Worm (Caenorhabditis elegans) whole organism, L2 larva: Measurements from ENCODE around the gene Y45F3A.5.

Source experiments
- F13H6.1 ChIP-seq: sonication (generic microtip); optimal IDR thresholded peaks from 2 replicates; lab custom pipeline; 2016; ENCODE audit warnings: missing genetic modification characterization, missing compliant biosample characterization
- ama-1 ChIP-seq: fragments of 150-350 bp; optimal IDR thresholded peaks from 2 replicates; lab custom pipeline; 2018; ENCODE audit warnings: inconsistent platforms
- blmp-1 ChIP-seq: sonication (generic microtip); optimal IDR thresholded peaks from 2 replicates; lab custom pipeline; 2017; ENCODE audit warnings: missing genetic modification characterization, mild to moderate bottlenecking, missing compliant biosample characterization, antibody characterized with exemption, moderate library complexity; ENCODE audit not compliant: insufficient read depth
- ceh-16 ChIP-seq: fragments of 150-350 bp; optimal IDR thresholded peaks from 2 replicates; lab custom pipeline; 2014; ENCODE audit warnings: missing biosample characterization, missing genetic modification characterization
- ceh-82 ChIP-seq: fragments of 150-350 bp; optimal IDR thresholded peaks from 2 replicates; lab custom pipeline; 2014; ENCODE audit warnings: missing biosample characterization, missing genetic modification characterization
- egl-27 ChIP-seq: sonication (generic microtip); optimal IDR thresholded peaks from 3 replicates; lab custom pipeline; 2017; ENCODE audit warnings: missing biosample characterization, missing genetic modification reagents, missing genetic modification characterization
- elt-1 ChIP-seq: fragments of 150-350 bp; optimal IDR thresholded peaks from 2 replicates; lab custom pipeline; 2014; ENCODE audit warnings: missing biosample characterization, missing genetic modification characterization
- gmeb-1 ChIP-seq: fragments of 150-350 bp; optimal IDR thresholded peaks from 2 replicates; lab custom pipeline; 2014; ENCODE audit warnings: missing biosample characterization, missing genetic modification characterization
- lin-11 ChIP-seq: fragments of 150-350 bp; sonication (generic microtip); optimal IDR thresholded peaks from 2 replicates; lab custom pipeline; 2014; ENCODE audit warnings: missing biosample characterization, missing genetic modification characterization, inconsistent platforms, mixed read lengths
- lin-13 ChIP-seq: fragments of 150-350 bp; optimal IDR thresholded peaks from 2 replicates; lab custom pipeline; 2014; ENCODE audit warnings: missing biosample characterization, missing genetic modification reagents, missing genetic modification characterization
- mbf-1 ChIP-seq: sonication (generic microtip); optimal IDR thresholded peaks from 2 replicates; lab custom pipeline; 2017; ENCODE audit warnings: missing biosample characterization, missing genetic modification characterization
- nhr-10 ChIP-seq: sonication (generic microtip); optimal IDR thresholded peaks from 2 replicates; lab custom pipeline; 2017; ENCODE audit warnings: missing biosample characterization, missing genetic modification characterization
- nhr-11 ChIP-seq: fragments of 150-350 bp; optimal IDR thresholded peaks from 2 replicates; lab custom pipeline; 2014; ENCODE audit warnings: missing biosample characterization, missing genetic modification characterization
- nhr-12 ChIP-seq: fragments of 150-350 bp; optimal IDR thresholded peaks from 2 replicates; lab custom pipeline; 2014; ENCODE audit warnings: missing biosample characterization, missing genetic modification characterization
- nhr-21 ChIP-seq: fragments of 150-350 bp; optimal IDR thresholded peaks from 2 replicates; lab custom pipeline; 2014; ENCODE audit warnings: missing biosample characterization, missing genetic modification characterization
- nhr-25 ChIP-seq: fragments of 150-350 bp; sonication (generic microtip); optimal IDR thresholded peaks from 3 replicates; lab custom pipeline; 2014; ENCODE audit warnings: missing biosample characterization, missing genetic modification characterization
- nhr-77 ChIP-seq: fragments of 150-350 bp; optimal IDR thresholded peaks from 2 replicates; lab custom pipeline; 2014; ENCODE audit warnings: missing biosample characterization, missing genetic modification characterization
- sem-4 ChIP-seq: fragments of 150-350 bp; optimal IDR thresholded peaks from 2 replicates; lab custom pipeline; 2014; ENCODE audit warnings: missing biosample characterization, missing genetic modification reagents, missing genetic modification characterization
- sma-3 ChIP-seq: sonication (generic microtip); optimal IDR thresholded peaks from 2 replicates; lab custom pipeline; 2016; ENCODE audit warnings: missing genetic modification reagents, missing genetic modification characterization, missing compliant biosample characterization
- snpc-4 ChIP-seq: fragments of 150-350 bp; optimal IDR thresholded peaks from 2 replicates; lab custom pipeline; 2014; ENCODE audit warnings: missing biosample characterization, missing genetic modification characterization
- unc-39 ChIP-seq: fragments of 150-350 bp; optimal IDR thresholded peaks from 2 replicates; lab custom pipeline; 2014; ENCODE audit warnings: missing biosample characterization, missing genetic modification characterization
- zag-1 ChIP-seq: fragments of 150-350 bp; optimal IDR thresholded peaks from 2 replicates; lab custom pipeline; 2014; ENCODE audit warnings: missing biosample characterization, missing genetic modification characterization
- ztf-1 ChIP-seq: fragments of 200-800 bp; sonication (Bioruptor generic); conservative IDR thresholded peaks from 2 replicates; pipeline ENCODE4 v1.3.6; 2022; ENCODE audit warnings: missing genetic modification characterization, missing compliant biosample characterization
- ztf-4 ChIP-seq: fragments of 150-350 bp; optimal IDR thresholded peaks from 2 replicates; lab custom pipeline; 2014; ENCODE audit warnings: missing biosample characterization, missing genetic modification characterization

Gene Y45F3A.5

DNA sequence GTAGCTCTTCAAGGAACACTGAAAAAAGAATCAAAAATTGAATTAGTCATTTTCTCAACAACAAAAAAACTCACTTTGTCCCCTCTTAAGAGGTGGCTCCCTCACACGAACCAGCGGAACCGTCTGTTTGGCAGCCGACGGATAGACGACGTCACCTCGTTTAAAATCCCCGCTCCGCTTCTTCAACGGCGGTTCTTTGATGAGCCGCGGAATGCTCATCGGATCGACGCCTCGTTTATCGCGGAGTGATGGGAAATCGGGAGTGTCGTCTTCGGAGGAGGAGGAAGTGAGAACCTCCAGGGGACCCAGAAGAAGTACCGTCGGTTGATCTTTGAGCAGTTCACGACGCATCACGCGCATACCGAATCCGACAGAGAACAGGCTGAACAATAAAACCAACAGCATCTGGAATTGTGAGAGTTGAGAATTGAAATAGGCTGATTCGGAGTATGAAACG is 47.4 kb downstream of the Y45F3A.5 start, which contains the start of gene nlp-68:
TSS of gene nlp-68 (minus strand) at position 407 of the 457 bp plus-strand sequence.
- TF ChIP-seq mbf-1 (tag; lab: Kevin White, UChicago) (no peak), ama-1 (lab: Kevin White, UChicago) (no peak), lin-11 (tag; lab: Kevin White, UChicago) (no peak), sem-4 (tag; lab: Kevin White, UChicago) (no peak), ztf-1 (GFP tag; lab: Robert Waterston, UW) (no peak), nhr-77 (tag; lab: Kevin White, UChicago) (no peak), ceh-16 (no peak), nhr-25 (tag; lab: Kevin White, UChicago) (no peak), ztf-4 (tag; lab: Kevin White, UChicago) (no peak), elt-1 (tag; lab: Kevin White, UChicago) (no peak), blmp-1 (tag; lab: Kevin White, UChicago) (no peak), egl-27 (no peak), F13H6.1 (tag; lab: Kevin White, UChicago) (no peak), nhr-11 (tag; lab: Kevin White, UChicago) (no peak), ceh-82 (tag; lab: Kevin White, UChicago) (no peak), zag-1 (tag; lab: Kevin White, UChicago) (no peak), nhr-12 (tag; lab: Kevin White, UChicago) (no peak), unc-39 (tag; lab: Kevin White, UChicago) (no peak), nhr-21 (tag; lab: Kevin White, UChicago) (no peak), lin-13 (GFP tag; lab: Kevin White, UChicago) (no peak)

DNA sequence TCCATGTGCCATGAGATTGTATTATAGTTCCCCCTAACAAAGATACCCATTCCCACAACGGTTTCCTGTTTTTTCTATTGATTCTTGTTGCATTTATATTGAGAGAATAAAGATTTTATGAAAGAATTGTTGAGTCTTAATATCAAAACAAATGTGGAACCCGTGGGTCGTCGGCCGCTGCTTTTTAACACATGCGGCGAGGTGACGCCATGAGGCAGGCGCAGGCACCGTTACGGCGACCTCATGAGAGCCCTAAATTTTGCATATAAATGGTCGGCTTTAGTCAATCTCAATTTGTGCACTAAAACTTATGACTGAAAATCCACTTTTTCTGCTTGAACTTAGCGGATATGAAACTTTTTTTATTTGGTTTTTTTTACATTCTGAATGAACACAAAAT is 48.6 kb downstream of the Y45F3A.5 start:
- TF ChIP-seq sma-3 (GFP tag; lab: Kevin White, UChicago) (peak; percentile 33), nhr-21 (tag; lab: Kevin White, UChicago) (peak; percentile 34), egl-27 (no peak)

DNA sequence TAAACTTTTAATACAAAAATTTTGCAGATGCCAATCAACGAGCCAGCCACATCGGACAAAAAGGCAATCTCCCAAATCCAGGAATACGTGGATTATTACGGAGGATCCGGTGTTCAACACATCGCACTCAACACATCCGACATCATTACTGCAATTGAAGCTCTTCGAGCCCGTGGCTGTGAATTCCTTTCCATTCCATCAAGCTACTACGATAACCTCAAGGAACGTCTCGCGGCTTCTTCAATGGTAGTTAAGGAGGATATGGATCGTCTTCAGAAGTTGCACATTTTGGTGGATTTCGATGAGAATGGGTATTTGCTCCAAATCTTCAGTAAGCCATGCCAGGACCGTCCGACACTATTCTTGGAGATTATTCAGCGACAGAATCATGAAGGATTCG is 49.1 kb downstream of the Y45F3A.5 start:
- TF ChIP-seq lin-11 (tag; lab: Kevin White, UChicago) (no peak), gmeb-1 (tag; lab: Kevin White, UChicago) (no peak), nhr-10 (tag; lab: Kevin White, UChicago) (no peak)

DNA sequence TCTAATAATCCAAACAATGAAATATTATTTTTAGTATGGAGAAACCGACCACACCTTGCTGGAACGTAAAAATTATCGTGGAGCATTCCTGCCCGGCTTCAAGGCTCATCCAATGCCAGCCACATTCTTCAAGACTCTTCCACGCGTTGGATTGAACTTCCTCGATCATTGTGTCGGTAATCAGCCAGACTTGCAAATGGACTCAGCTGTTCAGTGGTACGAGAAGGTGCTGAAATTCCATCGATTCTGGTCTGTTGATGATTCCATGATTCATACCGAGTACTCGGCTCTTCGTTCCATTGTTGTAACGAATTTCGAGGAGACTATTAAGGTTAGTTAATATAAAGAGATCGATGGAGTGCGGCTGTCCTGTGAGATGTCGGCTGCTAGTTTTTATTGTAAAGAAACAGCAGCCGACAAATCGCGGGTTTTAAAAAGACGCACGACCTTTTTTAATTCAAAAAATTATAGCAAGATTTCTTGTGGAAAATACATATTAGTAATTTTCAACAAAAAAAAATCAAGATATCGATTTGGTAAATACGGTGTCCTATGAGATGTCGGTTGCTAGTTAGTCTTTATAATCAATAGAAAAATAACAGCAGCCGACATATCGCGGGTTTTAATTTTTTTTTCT is 49.9 kb downstream of the Y45F3A.5 start:
- peak; percentile 30 for TF ChIP-seq snpc-4
- no peak for TF ChIP-seq ama-1 (lab: Kevin White, UChicago)
